Fruit fly (Drosophila melanogaster) whole organism, embryonic: ENCODE data around the gene CG7781.

Experiments used
- Blimp-1 ChIP-seq: fragments of 200-800 bp; sonication (Bioruptor generic); optimal IDR thresholded peaks from 3 replicates; lab custom pipeline; 2018; ENCODE audit warnings: missing biosample characterization, missing genetic modification characterization, mild to moderate bottlenecking, moderate library complexity, missing genetic modification reagents
- CG10543 ChIP-seq: fragments of 200-800 bp; sonication (Bioruptor generic); optimal IDR thresholded peaks from 3 replicates; lab custom pipeline; 2017; ENCODE audit warnings: missing biosample characterization, mild to moderate bottlenecking, missing genetic modification characterization, moderate library complexity
- CG10565 ChIP-seq: fragments of 200-800 bp; sonication (Bioruptor generic); optimal IDR thresholded peaks from 3 replicates; lab custom pipeline; 2016; ENCODE audit warnings: missing biosample characterization, mild to moderate bottlenecking, missing genetic modification characterization
- CG11695 ChIP-seq: fragments of 200-800 bp; sonication (Bioruptor generic); IDR thresholded peaks from 3 replicates; pipeline ENCODE4 v1.3.6; 2022; ENCODE audit warnings: missing biosample characterization, missing genetic modification characterization
- CG13894 ChIP-seq: fragments of 200-800 bp; sonication (Bioruptor generic); optimal IDR thresholded peaks from 3 replicates; lab custom pipeline; 2018; ENCODE audit warnings: missing biosample characterization, mild to moderate bottlenecking, missing genetic modification characterization, moderate library complexity
- CG15479 ChIP-seq: fragments of 200-800 bp; sonication (Bioruptor generic); optimal IDR thresholded peaks from 3 replicates; lab custom pipeline; 2019; ENCODE audit warnings: missing biosample characterization, mild to moderate bottlenecking, missing genetic modification characterization, moderate library complexity
- CG17186 ChIP-seq: fragments of 200-800 bp; sonication (Bioruptor generic); optimal IDR thresholded peaks from 3 replicates; lab custom pipeline; 2017; ENCODE audit warnings: missing biosample characterization, missing genetic modification reagents, missing genetic modification characterization
- CG17829 ChIP-seq: fragments of 200-800 bp; optimal IDR thresholded peaks from 2 replicates; lab custom pipeline; 2019; ENCODE audit warnings: missing biosample characterization, mild to moderate bottlenecking, missing genetic modification characterization, moderate library complexity
- CG2202 ChIP-seq: fragments of 200-800 bp; sonication (Bioruptor generic); optimal IDR thresholded peaks from 2 replicates; lab custom pipeline; 2018; ENCODE audit warnings: missing biosample characterization, mild to moderate bottlenecking, missing genetic modification characterization
- CG31224 ChIP-seq: fragments of 200-800 bp; sonication (Bioruptor generic); IDR thresholded peaks from 2 replicates; pipeline ENCODE4 v1.3.6; 2022; ENCODE audit warnings: missing biosample characterization, missing genetic modification characterization
- CG32532 ChIP-seq: fragments of 200-800 bp; sonication (Bioruptor generic); IDR thresholded peaks from 2 replicates; pipeline ENCODE4 v1.3.6; 2022; ENCODE audit warnings: missing biosample characterization, missing genetic modification characterization
- CG3281 ChIP-seq: fragments of 200-800 bp; sonication (Bioruptor generic); optimal IDR thresholded peaks from 3 replicates; lab custom pipeline; 2017; ENCODE audit warnings: missing biosample characterization, mild to moderate bottlenecking, missing genetic modification characterization
- CG34376 ChIP-seq: fragments of 200-800 bp; sonication (Bioruptor generic); optimal IDR thresholded peaks from 2 replicates; lab custom pipeline; 2018; ENCODE audit warnings: missing biosample characterization, mild to moderate bottlenecking, missing genetic modification characterization
- CG34422 ChIP-seq: fragments of 200-800 bp; sonication (Bioruptor generic); IDR thresholded peaks from 3 replicates; pipeline ENCODE4 v1.3.6; 2022; ENCODE audit warnings: missing biosample characterization, missing genetic modification characterization
- CG3847 ChIP-seq: fragments of 200-800 bp; sonication (Bioruptor generic); IDR thresholded peaks from 2 replicates; pipeline ENCODE4 v1.3.6; 2022; ENCODE audit warnings: missing biosample characterization, missing genetic modification characterization
- CG5180 ChIP-seq: fragments of 200-800 bp; sonication (Bioruptor generic); optimal IDR thresholded peaks from 3 replicates; lab custom pipeline; 2017; ENCODE audit warnings: missing biosample characterization, missing genetic modification characterization, mild to moderate bottlenecking, moderate library complexity, missing genetic modification reagents
- CG7372 ChIP-seq: fragments of 200-800 bp; sonication (Bioruptor generic); IDR thresholded peaks from 2 replicates; pipeline ENCODE4 v1.3.6; 2022; ENCODE audit warnings: missing biosample characterization, missing genetic modification characterization
- CG8924 ChIP-seq: fragments of 200-800 bp; optimal IDR thresholded peaks from 3 replicates; lab custom pipeline; 2019; ENCODE audit warnings: missing biosample characterization, mild to moderate bottlenecking, missing genetic modification characterization, moderate library complexity
- CG9215 ChIP-seq: fragments of 200-800 bp; sonication (Bioruptor generic); IDR thresholded peaks from 2 replicates; pipeline ENCODE4 v1.3.6; 2022; ENCODE audit warnings: missing biosample characterization, missing genetic modification characterization
- D19B ChIP-seq: fragments of 200-800 bp; sonication (Bioruptor generic); optimal IDR thresholded peaks from 2 replicates; lab custom pipeline; 2017; ENCODE audit warnings: missing biosample characterization, mild to moderate bottlenecking, missing genetic modification characterization
- Doc2 ChIP-seq: fragments of 200-800 bp; sonication (Bioruptor generic); IDR thresholded peaks from 2 replicates; pipeline ENCODE4 v1.3.6; 2022; ENCODE audit warnings: missing biosample characterization, missing genetic modification characterization
- Dp ChIP-seq: fragments of 200-800 bp; sonication (Bioruptor generic); optimal IDR thresholded peaks from 2 replicates; lab custom pipeline; 2018; ENCODE audit warnings: missing biosample characterization, mild to moderate bottlenecking, missing genetic modification characterization, moderate library complexity
- Eip74EF ChIP-seq, 2 experiments: fragments of 200-800 bp in 1 of 2; fragments of >200 bp in 1 of 2; sonication (Bioruptor generic) in 1 of 2; optimal IDR thresholded peaks; 2 replicates each; lab custom pipeline; 2017 to 2019; ENCODE audit warnings: missing biosample characterization in 2 of 2, missing genetic modification characterization in 2 of 2, mild to moderate bottlenecking in 1 of 2, moderate library complexity in 1 of 2
- Mrtf ChIP-seq: fragments of 200-800 bp; sonication (Bioruptor generic); IDR thresholded peaks from 3 replicates; pipeline ENCODE4 v1.3.6; 2022; ENCODE audit warnings: missing biosample characterization, missing genetic modification characterization
- Myb ChIP-seq: fragments of 200-800 bp; sonication (Bioruptor generic); optimal IDR thresholded peaks from 2 replicates; lab custom pipeline; 2016; ENCODE audit warnings: missing biosample characterization, missing genetic modification characterization
- Oli ChIP-seq: fragments of 200-800 bp; sonication (Bioruptor generic); optimal IDR thresholded peaks from 2 replicates; lab custom pipeline; 2018; ENCODE audit warnings: missing biosample characterization, mild to moderate bottlenecking, missing genetic modification characterization, moderate library complexity
- Ravus ChIP-seq: fragments of 200-800 bp; sonication (Bioruptor generic); IDR thresholded peaks from 2 replicates; pipeline ENCODE4 v1.3.6; 2022; ENCODE audit warnings: missing biosample characterization, missing genetic modification characterization
- Rx ChIP-seq: fragments of 200-800 bp; sonication (Bioruptor generic); IDR thresholded peaks from 2 replicates; pipeline ENCODE4 v1.3.6; 2022; ENCODE audit warnings: missing biosample characterization, missing genetic modification characterization
- aop ChIP-seq: fragments of 200-800 bp; sonication (Bioruptor generic); IDR thresholded peaks from 2 replicates; pipeline ENCODE4 v1.3.6; 2022; ENCODE audit warnings: missing biosample characterization, missing genetic modification characterization
- ash1 ChIP-seq: fragments of 200-800 bp; sonication (Bioruptor generic); optimal IDR thresholded peaks from 2 replicates; lab custom pipeline; 2018; ENCODE audit warnings: missing biosample characterization, mild to moderate bottlenecking, missing genetic modification characterization
- cad ChIP-seq: fragments of >200 bp; optimal IDR thresholded peaks from 2 replicates; lab custom pipeline; 2017; ENCODE audit warnings: missing biosample characterization, missing genetic modification characterization
- cas ChIP-seq: fragments of 200-800 bp; sonication (Bioruptor generic); IDR thresholded peaks from 2 replicates; pipeline ENCODE4 v1.3.6; 2022; ENCODE audit warnings: missing biosample characterization, missing genetic modification characterization
- corto ChIP-seq: fragments of 200-800 bp; sonication (Bioruptor generic); optimal IDR thresholded peaks from 2 replicates; lab custom pipeline; 2016; ENCODE audit warnings: missing biosample characterization, mild to moderate bottlenecking, missing genetic modification characterization, moderate library complexity
- disco-r ChIP-seq: fragments of 200-800 bp; sonication (Bioruptor generic); optimal IDR thresholded peaks from 2 replicates; lab custom pipeline; 2016; ENCODE audit warnings: missing biosample characterization, missing genetic modification characterization
- dmrt99B ChIP-seq: fragments of 200-800 bp; sonication (Bioruptor generic); optimal IDR thresholded peaks from 2 replicates; lab custom pipeline; 2018; ENCODE audit warnings: missing biosample characterization, mild to moderate bottlenecking, missing genetic modification characterization, moderate library complexity
- gcm ChIP-seq: fragments of 200-800 bp; sonication (Bioruptor generic); optimal IDR thresholded peaks from 2 replicates; lab custom pipeline; 2019; ENCODE audit warnings: missing biosample characterization, mild to moderate bottlenecking, missing genetic modification characterization, moderate library complexity
- gem ChIP-seq: fragments of 200-800 bp; sonication (Bioruptor generic); optimal IDR thresholded peaks from 2 replicates; lab custom pipeline; 2019; ENCODE audit warnings: missing biosample characterization, mild to moderate bottlenecking, missing genetic modification characterization, moderate library complexity
- her ChIP-seq: fragments of 200-800 bp; sonication (Bioruptor generic); optimal IDR thresholded peaks from 2 replicates; lab custom pipeline; 2016; ENCODE audit warnings: missing biosample characterization, missing genetic modification characterization
- hth ChIP-seq: fragments of >200 bp; optimal IDR thresholded peaks from 2 replicates; lab custom pipeline; 2017; ENCODE audit warnings: inconsistent platforms
- nerfin-2 ChIP-seq: fragments of 200-800 bp; sonication (Bioruptor generic); IDR thresholded peaks from 2 replicates; pipeline ENCODE4 v1.3.6; 2022; ENCODE audit warnings: missing biosample characterization, missing genetic modification characterization; ENCODE audit not compliant: partially characterized antibody
- pho ChIP-seq: fragments of 200-800 bp; sonication (Bioruptor generic); optimal IDR thresholded peaks from 2 replicates; lab custom pipeline; 2016; ENCODE audit warnings: missing biosample characterization, missing genetic modification characterization
- pum ChIP-seq: fragments of 200-800 bp; sonication (Bioruptor generic); optimal IDR thresholded peaks from 2 replicates; lab custom pipeline; 2016; ENCODE audit warnings: missing biosample characterization, missing genetic modification characterization
- ro ChIP-seq: fragments of 200-800 bp; sonication (Bioruptor generic); IDR thresholded peaks from 2 replicates; pipeline ENCODE4 v1.3.6; 2022; ENCODE audit warnings: missing biosample characterization, missing genetic modification characterization
- shn ChIP-seq: fragments of 200-800 bp; sonication (Bioruptor generic); optimal IDR thresholded peaks from 3 replicates; lab custom pipeline; 2016; ENCODE audit warnings: missing biosample characterization, missing genetic modification characterization
- sr ChIP-seq: fragments of 200-800 bp; sonication (Bioruptor generic); IDR thresholded peaks from 3 replicates; pipeline ENCODE4 v1.3.6; 2022; ENCODE audit warnings: missing biosample characterization, missing genetic modification characterization
- twi ChIP-seq: fragments of 200-800 bp; optimal IDR thresholded peaks from 2 replicates; lab custom pipeline; 2019; ENCODE audit warnings: missing biosample characterization, mild to moderate bottlenecking, missing genetic modification characterization, moderate library complexity
- unpg ChIP-seq: fragments of 200-800 bp; sonication (Bioruptor generic); optimal IDR thresholded peaks from 3 replicates; lab custom pipeline; 2018; ENCODE audit warnings: missing biosample characterization, mild to moderate bottlenecking, missing genetic modification characterization, moderate library complexity
- vnd ChIP-seq: fragments of 200-800 bp; sonication (Bioruptor generic); IDR thresholded peaks from 3 replicates; pipeline ENCODE4 v1.3.6; 2022; ENCODE audit warnings: missing biosample characterization, missing genetic modification characterization; ENCODE audit not compliant: partially characterized antibody
- vvl ChIP-seq: fragments of 200-800 bp; sonication (Bioruptor generic); IDR thresholded peaks from 2 replicates; pipeline ENCODE4 v1.3.6; 2022; ENCODE audit warnings: missing biosample characterization, missing genetic modification characterization

CG7781 gene

DNA sequence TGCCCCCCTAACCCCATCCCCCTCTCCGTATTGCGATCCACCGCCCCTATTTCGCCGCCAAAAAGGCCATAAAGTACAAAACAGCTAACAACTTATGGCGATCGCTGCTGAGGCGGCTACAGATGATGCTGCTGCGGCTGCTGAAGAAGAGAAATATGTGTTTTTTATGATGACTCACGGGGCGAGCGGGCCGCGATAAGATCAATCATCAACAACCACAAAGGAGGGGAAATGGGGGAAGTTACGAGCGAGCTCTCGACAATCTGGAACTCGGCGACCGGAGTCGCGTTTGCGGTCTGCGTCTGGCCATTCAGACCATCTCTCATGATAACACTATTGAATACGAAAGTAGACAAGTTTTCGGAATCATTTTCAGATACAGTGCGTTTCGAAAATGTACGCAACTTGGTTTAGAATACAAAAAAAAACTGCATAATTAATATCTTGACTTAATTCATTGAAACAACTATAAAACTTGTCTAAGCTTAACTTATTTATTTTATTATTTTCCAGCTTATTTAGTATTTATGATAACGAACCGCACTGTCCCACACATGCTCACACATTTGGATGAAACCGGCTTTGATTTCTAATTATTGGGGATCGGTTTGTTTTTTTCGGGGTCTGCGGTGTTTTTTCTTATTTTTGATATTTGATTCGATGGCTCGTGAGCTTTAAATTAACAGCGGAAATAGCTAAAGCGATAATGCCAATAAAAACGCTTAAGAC, 32.9 kb downstream of the CG7781 start (continued):
- TF ChIP-seq her (GFP tag; lab: Kevin White, UChicago) (peak; percentile 87), vvl (GFP tag; lab: Robert Waterston, UW) (peak; percentile 99), hth (no peak), CG3281 (peak; percentile 94), CG2202 (peak; percentile 95), CG7372 (GFP tag; lab: Robert Waterston, UW) (peak; percentile 95), CG17829 (tag; lab: Kevin White, UChicago) (peak; percentile 98), unpg (GFP tag; lab: Kevin White, UChicago) (peak; percentile 98), dmrt99B (peak; percentile 97), CG31224 (GFP tag; lab: Robert Waterston, UW) (peak; percentile 94), CG34422 (GFP tag; lab: Robert Waterston, UW) (peak; percentile 98), CG5180 (GFP tag; lab: Kevin White, UChicago) (peak; percentile 89), Mrtf (GFP tag; lab: Robert Waterston, UW) (peak; percentile 97), cas (GFP tag; lab: Robert Waterston, UW) (peak; percentile 92), ro (peak; percentile 86), nerfin-2 (GFP tag; lab: Robert Waterston, UW) (no peak), disco-r (peak; percentile 89), gem (peak; percentile 97), Myb (GFP tag; lab: Kevin White, UChicago) (peak; percentile 79), Blimp-1 (GFP tag; lab: Kevin White, UChicago) (peak; percentile 96), corto (peak; percentile 27), CG32532 (peak; percentile 98), aop (GFP tag; lab: Robert Waterston, UW) (peak; percentile 83; the same call in 1 of the 2 replicates), D19B (peak; percentile 83), Eip74EF (GFP tag; optimal IDR thresholded peaks at IDR 0.05; lab: Kevin White, UChicago) (peak in 1 of 2 experiments; percentile 96), Doc2 (peak; percentile 76), cad (GFP tag; lab: Kevin White, UChicago) (no peak), CG34376 (GFP tag; lab: Kevin White, UChicago) (peak; percentile 96), pho (GFP tag; lab: Kevin White, UChicago) (peak; percentile 90), CG17186 (GFP tag; lab: Kevin White, UChicago) (peak; percentile 79), Ravus (GFP tag; lab: Robert Waterston, UW) (peak; percentile 88), twi (tag; lab: Kevin White, UChicago) (peak; percentile 93), CG10565 (GFP tag; lab: Kevin White, UChicago) (peak; percentile 71), CG10543 (GFP tag; lab: Kevin White, UChicago) (peak; percentile 97), vnd (GFP tag; lab: Robert Waterston, UW) (no peak), CG3847 (GFP tag; lab: Robert Waterston, UW) (peak; percentile 96), gcm (GFP tag; lab: Kevin White, UChicago) (peak; percentile 95), CG8924 (tag; lab: Kevin White, UChicago) (peak; percentile 97), CG9215 (GFP tag; lab: Robert Waterston, UW) (peak; percentile 92), sr (GFP tag; lab: Robert Waterston, UW) (peak; percentile 78; the same call in 2 of the 3 replicates), CG11695 (GFP tag; lab: Robert Waterston, UW) (peak; percentile 100), Oli (tag; lab: Kevin White, UChicago) (peak; percentile 97), Rx (GFP tag; lab: Robert Waterston, UW) (peak; percentile 91), Dp (GFP tag; lab: Kevin White, UChicago) (peak; percentile 10), ash1 (GFP tag; lab: Kevin White, UChicago) (peak; percentile 69), CG15479 (GFP tag; lab: Kevin White, UChicago) (no peak), shn (peak; percentile 71), pum (GFP tag; lab: Kevin White, UChicago) (peak; percentile 92), CG13894 (tag; lab: Kevin White, UChicago) (peak; percentile 94)
